Fruit fly (Drosophila melanogaster): Measurements from ENCODE around the gene tinc.

DNA sequence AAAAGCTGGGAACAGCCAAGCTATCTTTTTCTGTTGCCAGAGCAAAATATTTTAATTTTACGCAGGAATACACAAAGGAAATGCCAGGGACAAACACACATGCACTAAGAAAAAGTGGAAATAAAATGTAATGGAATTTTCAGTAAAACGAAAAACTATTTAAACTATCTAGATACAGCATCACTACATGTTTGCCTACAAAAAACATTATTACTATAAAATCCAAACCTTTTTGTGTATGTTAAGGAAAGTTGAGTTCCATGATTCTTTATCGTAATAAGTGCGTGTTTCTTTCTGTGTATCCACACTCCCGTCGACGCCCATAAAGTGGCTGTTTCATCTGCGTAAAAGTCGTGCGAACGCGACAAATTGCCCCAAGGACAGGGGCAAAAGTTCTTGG lies 37.8 kb downstream of the tinc start:
- TF ChIP-seq CG10348 (GFP tag; IDR thresholded peaks at IDR 0.05) (no peak), EcR (GFP tag; optimal IDR thresholded peaks at IDR 0.05) (no peak), CG8301 (tag; optimal IDR thresholded peaks at IDR 0.05) (no peak), CG13204 (GFP tag; optimal IDR thresholded peaks at IDR 0.05) (no peak)
